Fruit fly (Drosophila melanogaster): ENCODE measurements around the gene Hr38.

DNA sequence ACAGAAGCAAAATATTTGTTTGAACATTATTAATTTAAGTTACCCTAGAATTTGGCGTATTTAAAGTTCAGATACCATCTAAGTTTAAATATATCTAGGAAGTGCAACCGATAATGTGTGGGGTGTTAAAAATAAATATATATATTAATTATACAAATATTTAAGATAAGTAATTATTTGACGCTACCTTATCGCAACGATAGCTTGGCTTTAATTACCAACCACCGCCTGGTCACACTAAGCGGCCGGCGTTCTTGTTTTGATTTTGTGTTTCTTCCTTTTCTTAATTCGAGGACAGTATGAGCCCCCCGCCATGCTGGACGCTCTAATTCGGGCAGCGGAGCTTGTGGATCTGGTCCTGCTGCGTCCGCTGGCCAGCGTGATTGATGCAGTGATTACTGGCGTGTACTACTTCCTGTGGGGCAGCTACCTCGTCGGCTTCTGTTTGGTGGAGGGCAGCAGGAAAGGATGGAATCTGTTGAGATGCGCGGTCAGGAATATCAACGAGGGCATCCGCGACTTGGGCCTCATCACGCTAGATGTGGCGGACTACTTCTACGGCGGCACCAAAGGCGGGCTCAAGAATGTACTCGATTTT lies 32.2 kb downstream of the Hr38 start, which contains the start of gene CG2617:
- TF ChIP-seq usp (GFP tag; optimal IDR thresholded peaks at IDR 0.05) (no peak), psq (optimal IDR thresholded peaks at IDR 0.05) (no peak), CG8478 (optimal IDR thresholded peaks at IDR 0.05) (no peak), pan (optimal IDR thresholded peaks at IDR 0.05) (no peak), EcR (GFP tag; optimal IDR thresholded peaks at IDR 0.05) (no peak)
